Fruit fly (Drosophila melanogaster) whole organism, embryonic: ENCODE measurements around the gene CG5104.

Source experiments
- Adf1 ChIP-seq: fragments of 200-800 bp; sonication (Bioruptor generic); IDR thresholded peaks from 2 replicates; pipeline ENCODE4 v1.3.6; 2022; ENCODE audit warnings: missing biosample characterization, missing genetic modification characterization
- Blimp-1 ChIP-seq: fragments of 200-800 bp; sonication (Bioruptor generic); optimal IDR thresholded peaks from 3 replicates; lab custom pipeline; 2018; ENCODE audit warnings: missing biosample characterization, missing genetic modification characterization, mild to moderate bottlenecking, moderate library complexity, missing genetic modification reagents
- CG10543 ChIP-seq: fragments of 200-800 bp; sonication (Bioruptor generic); optimal IDR thresholded peaks from 3 replicates; lab custom pipeline; 2017; ENCODE audit warnings: missing biosample characterization, mild to moderate bottlenecking, missing genetic modification characterization, moderate library complexity
- CG11504 ChIP-seq: fragments of 200-800 bp; sonication (Bioruptor generic); optimal IDR thresholded peaks from 3 replicates; lab custom pipeline; 2019; ENCODE audit warnings: missing biosample characterization, mild to moderate bottlenecking, missing genetic modification characterization, moderate library complexity
- CG11696 ChIP-seq: fragments of 200-800 bp; sonication (Bioruptor generic); IDR thresholded peaks from 2 replicates; pipeline ENCODE4 v1.3.6; 2022; ENCODE audit warnings: missing biosample characterization, missing genetic modification characterization
- CG12104 ChIP-seq: fragments of 200-800 bp; sonication (Bioruptor generic); optimal IDR thresholded peaks from 3 replicates; lab custom pipeline; 2016; ENCODE audit warnings: missing biosample characterization, missing genetic modification characterization
- CG12299 ChIP-seq: fragments of 200-800 bp; sonication (Bioruptor generic); optimal IDR thresholded peaks from 2 replicates; lab custom pipeline; 2018; ENCODE audit warnings: missing biosample characterization, mild to moderate bottlenecking, missing genetic modification characterization
- CG13287 ChIP-seq: fragments of 200-800 bp; sonication (Bioruptor generic); IDR thresholded peaks from 2 replicates; pipeline ENCODE4 v1.3.6; 2022; ENCODE audit warnings: missing biosample characterization, missing genetic modification characterization; ENCODE audit not compliant: partially characterized antibody
- CG14014 ChIP-seq: fragments of 200-800 bp; sonication (Bioruptor generic); IDR thresholded peaks from 2 replicates; pipeline ENCODE4 v1.3.6; 2022; ENCODE audit warnings: missing biosample characterization, missing genetic modification characterization
- CG14050 ChIP-seq: fragments of 200-800 bp; sonication (Bioruptor generic); IDR thresholded peaks from 3 replicates; pipeline ENCODE4 v1.3.6; 2022; ENCODE audit warnings: missing biosample characterization, missing genetic modification characterization
- CG14965 ChIP-seq: fragments of 200-800 bp; sonication (Bioruptor generic); optimal IDR thresholded peaks from 2 replicates; lab custom pipeline; 2016; ENCODE audit warnings: missing biosample characterization, missing genetic modification characterization, borderline replicate concordance
- CG15601 ChIP-seq: fragments of 200-800 bp; sonication (Bioruptor generic); optimal IDR thresholded peaks from 3 replicates; lab custom pipeline; 2019; ENCODE audit warnings: missing biosample characterization, mild to moderate bottlenecking, missing genetic modification characterization, moderate library complexity
- CG15696 ChIP-seq: fragments of 200-800 bp; sonication (Bioruptor generic); optimal IDR thresholded peaks from 2 replicates; lab custom pipeline; 2019; ENCODE audit warnings: missing biosample characterization, mild to moderate bottlenecking, missing genetic modification characterization, moderate library complexity
- CG16779 ChIP-seq: fragments of 200-800 bp; sonication (Bioruptor generic); IDR thresholded peaks from 2 replicates; pipeline ENCODE4 v1.3.6; 2022; ENCODE audit warnings: missing biosample characterization, missing genetic modification characterization
- CG17328 ChIP-seq: fragments of 200-800 bp; sonication (Bioruptor generic); IDR thresholded peaks from 2 replicates; pipeline ENCODE4 v1.3.6; 2022; ENCODE audit warnings: missing biosample characterization, missing genetic modification characterization
- CG2875 ChIP-seq: fragments of 200-800 bp; sonication (Bioruptor generic); optimal IDR thresholded peaks from 2 replicates; lab custom pipeline; 2017; ENCODE audit warnings: missing biosample characterization, mild to moderate bottlenecking, missing genetic modification characterization, missing genetic modification reagents
- CG3065 ChIP-seq: fragments of 200-800 bp; sonication (Bioruptor generic); optimal IDR thresholded peaks from 2 replicates; lab custom pipeline; 2016; ENCODE audit warnings: missing biosample characterization, missing genetic modification characterization
- CG4404 ChIP-seq: fragments of 200-800 bp; sonication (Bioruptor generic); IDR thresholded peaks from 2 replicates; pipeline ENCODE4 v1.3.6; 2022; ENCODE audit warnings: missing biosample characterization, missing genetic modification characterization
- CG6765 ChIP-seq: fragments of 200-800 bp; sonication (Bioruptor generic); optimal IDR thresholded peaks from 3 replicates; lab custom pipeline; 2017; ENCODE audit warnings: missing biosample characterization, mild to moderate bottlenecking, missing genetic modification characterization
- CG7839 ChIP-seq: fragments of 200-800 bp; sonication (Bioruptor generic); optimal IDR thresholded peaks from 3 replicates; lab custom pipeline; 2018; ENCODE audit warnings: missing biosample characterization, mild to moderate bottlenecking, missing genetic modification characterization, moderate library complexity
- CHES-1-like ChIP-seq: fragments of 200-800 bp; sonication (Bioruptor generic); optimal IDR thresholded peaks from 2 replicates; lab custom pipeline; 2016; ENCODE audit warnings: missing biosample characterization, missing genetic modification characterization
- Deaf1 ChIP-seq: fragments of 200-800 bp; optimal IDR thresholded peaks from 3 replicates; lab custom pipeline; 2019; ENCODE audit warnings: missing biosample characterization, mild to moderate bottlenecking, missing genetic modification characterization, moderate library complexity
- Dp ChIP-seq: fragments of 200-800 bp; sonication (Bioruptor generic); optimal IDR thresholded peaks from 2 replicates; lab custom pipeline; 2018; ENCODE audit warnings: missing biosample characterization, mild to moderate bottlenecking, missing genetic modification characterization, moderate library complexity
- H2.0 ChIP-seq: fragments of 200-800 bp; sonication (Bioruptor generic); IDR thresholded peaks from 2 replicates; pipeline ENCODE4 v1.3.6; 2022; ENCODE audit warnings: missing biosample characterization, missing genetic modification characterization
- HLH4C ChIP-seq: fragments of 200-800 bp; sonication (Bioruptor generic); IDR thresholded peaks from 3 replicates; pipeline ENCODE4 v1.3.6; 2022; ENCODE audit warnings: missing biosample characterization, missing genetic modification characterization; ENCODE audit not compliant: partially characterized antibody
- HLH54F ChIP-seq: fragments of 200-800 bp; sonication (Bioruptor generic); optimal IDR thresholded peaks from 3 replicates; lab custom pipeline; 2016; ENCODE audit warnings: missing biosample characterization, missing genetic modification characterization
- Hmr ChIP-seq: fragments of 200-800 bp; sonication (Bioruptor generic); optimal IDR thresholded peaks from 3 replicates; lab custom pipeline; 2017; ENCODE audit warnings: mild to moderate bottlenecking, missing biosample characterization, missing genetic modification reagents, missing genetic modification characterization
- Hr39 ChIP-seq: fragments of >200 bp; optimal IDR thresholded peaks from 2 replicates; lab custom pipeline; 2017
- Max ChIP-seq: fragments of 200-800 bp; sonication (Bioruptor generic); optimal IDR thresholded peaks from 2 replicates; lab custom pipeline; 2016; ENCODE audit warnings: missing biosample characterization, mild to moderate bottlenecking, missing genetic modification characterization
- NFAT ChIP-seq: fragments of 200-800 bp; sonication (Bioruptor generic); IDR thresholded peaks from 2 replicates; pipeline ENCODE4 v1.3.6; 2022; ENCODE audit warnings: missing biosample characterization, missing genetic modification characterization
- Nf-YA ChIP-seq: fragments of 200-800 bp; sonication (Bioruptor generic); IDR thresholded peaks from 2 replicates; pipeline ENCODE4 v1.3.6; 2022; ENCODE audit warnings: missing biosample characterization, missing genetic modification characterization
- Nf-YC ChIP-seq: fragments of 200-800 bp; optimal IDR thresholded peaks from 3 replicates; lab custom pipeline; 2019; ENCODE audit warnings: missing biosample characterization, mild to moderate bottlenecking, missing genetic modification characterization, moderate library complexity
- NfI ChIP-seq: fragments of 200-800 bp; sonication (Bioruptor generic); optimal IDR thresholded peaks from 3 replicates; lab custom pipeline; 2018; ENCODE audit warnings: missing biosample characterization, mild to moderate bottlenecking, missing genetic modification characterization, moderate library complexity
- Poxn ChIP-seq: fragments of 200-800 bp; sonication (Bioruptor generic); IDR thresholded peaks from 2 replicates; pipeline ENCODE4 v1.3.6; 2022; ENCODE audit warnings: missing biosample characterization, missing genetic modification characterization
- Ravus ChIP-seq: fragments of 200-800 bp; sonication (Bioruptor generic); IDR thresholded peaks from 2 replicates; pipeline ENCODE4 v1.3.6; 2022; ENCODE audit warnings: missing biosample characterization, missing genetic modification characterization
- YL-1 ChIP-seq: fragments of 200-800 bp; sonication (Bioruptor generic); optimal IDR thresholded peaks from 3 replicates; lab custom pipeline; 2017; ENCODE audit warnings: missing biosample characterization, mild to moderate bottlenecking, missing genetic modification characterization
- ac ChIP-seq: fragments of 200-800 bp; sonication (Bioruptor generic); optimal IDR thresholded peaks from 3 replicates; lab custom pipeline; 2017; ENCODE audit warnings: missing biosample characterization, mild to moderate bottlenecking, missing genetic modification characterization
- al ChIP-seq: fragments of 200-800 bp; sonication (Bioruptor generic); IDR thresholded peaks from 2 replicates; pipeline ENCODE4 v1.3.6; 2022; ENCODE audit warnings: missing biosample characterization, missing genetic modification characterization
- btn ChIP-seq: fragments of 200-800 bp; sonication (Bioruptor generic); optimal IDR thresholded peaks from 2 replicates; lab custom pipeline; 2016; ENCODE audit warnings: missing biosample characterization, missing genetic modification characterization
- chinmo ChIP-seq: fragments of 200-800 bp; sonication (Bioruptor generic); IDR thresholded peaks from 4 replicates; pipeline ENCODE4 v1.3.6; 2022; ENCODE audit warnings: missing biosample characterization, missing genetic modification characterization; ENCODE audit not compliant: partially characterized antibody
- ci ChIP-seq: fragments of 200-800 bp; sonication (Bioruptor generic); IDR thresholded peaks from 3 replicates; pipeline ENCODE4 v1.3.6; 2022; ENCODE audit warnings: missing biosample characterization, missing genetic modification characterization
- en ChIP-seq: fragments of 200-800 bp; sonication (Bioruptor generic); optimal IDR thresholded peaks from 2 replicates; lab custom pipeline; 2016; ENCODE audit warnings: missing biosample characterization, missing genetic modification characterization
- hbn ChIP-seq: fragments of 200-800 bp; sonication (Bioruptor generic); IDR thresholded peaks from 2 replicates; pipeline ENCODE4 v1.3.6; 2022; ENCODE audit warnings: missing biosample characterization, missing genetic modification characterization; ENCODE audit not compliant: partially characterized antibody
- phol ChIP-seq: fragments of 200-800 bp; sonication (Bioruptor generic); optimal IDR thresholded peaks from 3 replicates; lab custom pipeline; 2018; ENCODE audit warnings: missing biosample characterization, mild to moderate bottlenecking, missing genetic modification characterization, moderate library complexity
- sens ChIP-seq: fragments of 200-800 bp; sonication (Bioruptor generic); peaks from one replicate; lab custom pipeline; 2016; ENCODE audit warnings: missing biosample characterization, missing genetic modification characterization
- sisA ChIP-seq: fragments of 200-800 bp; sonication (Bioruptor generic); IDR thresholded peaks from 2 replicates; pipeline ENCODE4 v1.3.6; 2022; ENCODE audit warnings: missing biosample characterization, missing genetic modification characterization
- tap ChIP-seq: fragments of 200-800 bp; optimal IDR thresholded peaks from 3 replicates; lab custom pipeline; 2019; ENCODE audit warnings: missing biosample characterization, mild to moderate bottlenecking, missing genetic modification characterization, moderate library complexity
- unc-4 ChIP-seq: fragments of 200-800 bp; sonication (Bioruptor generic); IDR thresholded peaks from 2 replicates; pipeline ENCODE4 v1.3.6; 2022; ENCODE audit warnings: missing biosample characterization, missing genetic modification characterization; ENCODE audit not compliant: partially characterized antibody

The CG5104 gene

dm6 chr3L:20520687-20521169 is at the start of gene CG5104, which contains the start of gene mTerf3 (continued):
- no peak for TF ChIP-seq CG17328 (GFP tag; lab: Robert Waterston, UW)
- TF ChIP-seq Dp (GFP tag; lab: Kevin White, UChicago), result peak; percentile 34
- TF ChIP-seq HLH54F, result no peak
- peak; percentile 16 for TF ChIP-seq CG15696 (tag; lab: Kevin White, UChicago)
- no peak for TF ChIP-seq CG4404
- peak; percentile 25 for TF ChIP-seq NfI (GFP tag; lab: Kevin White, UChicago)
- TF ChIP-seq CG12299 (tag; lab: Kevin White, UChicago), result peak; percentile 24
- peak; percentile 63 for TF ChIP-seq phol
- no peak for TF ChIP-seq Adf1 (GFP tag; lab: Robert Waterston, UW)
- TF ChIP-seq Max (GFP tag; lab: Kevin White, UChicago), result peak; percentile 55
- TF ChIP-seq CG12104 (GFP tag; lab: Kevin White, UChicago), result no peak
- TF ChIP-seq CG14965, result no peak
- TF ChIP-seq sens (GFP tag; lab: Kevin White, UChicago), result peak; percentile 46
- TF ChIP-seq H2.0 (GFP tag; lab: Robert Waterston, UW), result no peak
- no peak for TF ChIP-seq Nf-YA (GFP tag; lab: Robert Waterston, UW)
- peak; percentile 30; the same call in 1 of the 2 replicates for TF ChIP-seq CG13287 (GFP tag; lab: Robert Waterston, UW)
- no peak for TF ChIP-seq unc-4 (GFP tag; lab: Robert Waterston, UW)
- TF ChIP-seq CG15601 (tag; lab: Kevin White, UChicago), result peak; percentile 7
- peak; percentile 35 for TF ChIP-seq CG10543 (GFP tag; lab: Kevin White, UChicago)
- no peak for TF ChIP-seq Ravus (GFP tag; lab: Robert Waterston, UW)

dm6 chr3L:20471499-20472313 is 49.1 kb upstream of the CG5104 start:
- no peak for TF ChIP-seq hbn
- no peak for TF ChIP-seq NFAT
- no peak for TF ChIP-seq CG14050 (GFP tag; lab: Robert Waterston, UW)
- TF ChIP-seq Hmr (GFP tag; lab: Kevin White, UChicago), result peak; percentile 67
- peak; percentile 31 for TF ChIP-seq en (GFP tag; lab: Kevin White, UChicago)
- no peak for TF ChIP-seq Poxn (GFP tag; lab: Robert Waterston, UW)
- TF ChIP-seq CHES-1-like (GFP tag; lab: Kevin White, UChicago), result peak; percentile 53
- TF ChIP-seq tap (tag; lab: Kevin White, UChicago), result peak; percentile 12
- TF ChIP-seq CG11504 (tag; lab: Kevin White, UChicago), result peak; percentile 47
- no peak for TF ChIP-seq al (GFP tag; lab: Robert Waterston, UW)
- TF ChIP-seq CG14014 (GFP tag; lab: Robert Waterston, UW), result peak; percentile 20; the same call in 1 of the 2 replicates
- no peak for TF ChIP-seq CG16779 (GFP tag; lab: Robert Waterston, UW)
- peak; percentile 14 for TF ChIP-seq CG7839 (tag; lab: Kevin White, UChicago)
- TF ChIP-seq H2.0 (GFP tag; lab: Robert Waterston, UW), result no peak
- TF ChIP-seq btn (GFP tag; lab: Kevin White, UChicago), result peak; percentile 45
- TF ChIP-seq CG12104 (GFP tag; lab: Kevin White, UChicago), result no peak
- peak; percentile 79 for TF ChIP-seq ac (GFP tag; lab: Kevin White, UChicago)
- TF ChIP-seq Blimp-1 (GFP tag; lab: Kevin White, UChicago), result no peak
- no peak for TF ChIP-seq Deaf1 (tag; lab: Kevin White, UChicago)
- TF ChIP-seq Hr39 (lab: Kevin White, UChicago), result no peak
- TF ChIP-seq YL-1 (GFP tag; lab: Kevin White, UChicago), result no peak
- no peak for TF ChIP-seq chinmo (GFP tag; lab: Robert Waterston, UW)
- TF ChIP-seq CG2875 (GFP tag; lab: Kevin White, UChicago), result peak; percentile 79
- TF ChIP-seq CG15601 (tag; lab: Kevin White, UChicago), result peak; percentile 63
- no peak for TF ChIP-seq HLH4C (GFP tag; lab: Robert Waterston, UW)
- 0 out of 2 replicates have a peak, but pooled peaks have one; percentile 56 for TF ChIP-seq CG11696 (GFP tag; lab: Robert Waterston, UW)
- peak; percentile 86 for TF ChIP-seq ci (GFP tag; lab: Robert Waterston, UW)
- peak; percentile 49 for TF ChIP-seq CG6765 (GFP tag; lab: Kevin White, UChicago)
- TF ChIP-seq CG3065, result peak; percentile 22
- TF ChIP-seq Nf-YC (tag; lab: Kevin White, UChicago), result no peak
- no peak for TF ChIP-seq sisA (GFP tag; lab: Robert Waterston, UW)
